Fruit fly (Drosophila melanogaster) whole organism, adult: ENCODE data around the gene Catsup.

Source experiments
- CG5204 ChIP-seq: fragments of 200-800 bp; sonication (Bioruptor generic); optimal IDR thresholded peaks from 2 replicates; lab custom pipeline; 2016; ENCODE audit warnings: missing biosample characterization, missing genetic modification characterization
- CG7101 ChIP-seq: fragments of 200-800 bp; sonication (Bioruptor generic); optimal IDR thresholded peaks from 2 replicates; lab custom pipeline; 2018; ENCODE audit warnings: missing biosample characterization, mild to moderate bottlenecking, missing genetic modification characterization, moderate library complexity
- Hr96 ChIP-seq: fragments of 200-800 bp; sonication (Bioruptor generic); optimal IDR thresholded peaks from 2 replicates; lab custom pipeline; 2016; ENCODE audit warnings: missing biosample characterization, missing genetic modification characterization
- Mnt ChIP-seq: fragments of 200-800 bp; sonication (Bioruptor generic); optimal IDR thresholded peaks from 2 replicates; lab custom pipeline; 2016; ENCODE audit warnings: missing biosample characterization, mild to moderate bottlenecking, missing genetic modification characterization
- cnc ChIP-seq, 2 experiments: fragments of >200 bp; optimal IDR thresholded peaks; 2 replicates each; lab custom pipeline; 2017
- kay ChIP-seq: fragments of 200-800 bp; sonication (Bioruptor generic); peaks from one replicate; lab custom pipeline; 2016; ENCODE audit warnings: missing biosample characterization, missing genetic modification characterization, borderline replicate concordance
- tj ChIP-seq: fragments of 200-800 bp; sonication (Bioruptor generic); optimal IDR thresholded peaks from 3 replicates; lab custom pipeline; 2017; ENCODE audit warnings: missing biosample characterization, mild to moderate bottlenecking, missing genetic modification characterization, moderate library complexity
- toe ChIP-seq: fragments of 200-800 bp; sonication (Bioruptor generic); optimal IDR thresholded peaks from 2 replicates; lab custom pipeline; 2016; ENCODE audit warnings: missing biosample characterization, missing genetic modification characterization

DNA sequence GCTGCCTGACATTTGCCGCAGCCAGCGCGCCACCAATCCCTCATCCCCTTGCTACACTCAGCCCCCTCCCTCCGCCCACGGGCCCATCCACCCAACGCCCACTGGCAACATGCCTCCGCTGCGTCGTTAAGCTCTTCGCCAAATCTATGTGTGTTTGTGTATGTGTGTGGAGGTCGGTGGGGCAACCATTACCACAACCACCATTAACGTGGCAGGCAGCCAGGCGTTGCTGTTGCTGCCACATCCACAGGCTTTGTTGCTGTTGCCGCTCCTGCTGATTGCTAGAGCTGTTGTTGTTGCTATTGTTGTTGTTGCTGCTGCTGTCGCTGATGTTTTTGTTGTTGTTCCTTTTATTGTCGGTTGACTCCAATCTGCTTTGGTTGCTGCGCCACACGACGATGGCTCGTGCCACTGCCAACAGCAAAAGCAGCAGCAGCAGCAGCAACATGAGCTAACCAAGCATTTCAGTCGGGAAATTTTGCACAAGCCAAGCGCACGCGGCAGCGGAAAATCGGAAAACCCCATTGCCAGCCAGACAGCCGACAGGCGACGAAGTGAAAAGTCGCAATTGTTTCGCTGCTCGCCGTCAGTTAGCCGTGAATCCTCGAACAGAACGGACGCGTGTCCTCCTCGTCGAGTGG, 14.3 kb upstream of the Catsup start, which contains the start of gene Sidpn:
- TF ChIP-seq CG5204 (GFP tag; lab: Kevin White, UChicago) (no peak), Mnt (GFP tag; lab: Kevin White, UChicago) (no peak), kay (GFP tag; lab: Kevin White, UChicago) (no peak), tj (GFP tag; lab: Kevin White, UChicago) (no peak), CG7101 (tag; lab: Kevin White, UChicago) (no peak), cnc (optimal IDR thresholded peaks at IDR 0.05; lab: Kevin White, UChicago) (no peak), Hr96 (GFP tag; lab: Kevin White, UChicago) (no peak), toe (no peak)
